Worm (Caenorhabditis elegans): ENCODE measurements around the gene rsp-8.

- TF ChIP-seq pha-4 (GFP tag; IDR thresholded peaks at IDR 0.05): no peak
- no peak for TF ChIP-seq pha-4 (tag; optimal IDR thresholded peaks at IDR 0.05)
- no peak for TF ChIP-seq fos-1 (tag; optimal IDR thresholded peaks at IDR 0.05)
- no peak for TF ChIP-seq ceh-32 (tag; optimal IDR thresholded peaks at IDR 0.05; ENCODE audit: poor library complexity)
- TF ChIP-seq egl-27 (tag; optimal IDR thresholded peaks at IDR 0.05): no peak
- TF ChIP-seq nhr-25 (tag; optimal IDR thresholded peaks at IDR 0.05; ENCODE audit: borderline replicate concordance, insufficient read depth): no peak
- TF ChIP-seq zag-1 (tag; optimal IDR thresholded peaks at IDR 0.05): no peak
- TF ChIP-seq nhr-42 (GFP tag; IDR thresholded peaks at IDR 0.05): no peak
- TF ChIP-seq nhr-76 (tag; optimal IDR thresholded peaks at IDR 0.05): no peak
- no peak for TF ChIP-seq ZK546.5 (tag; optimal IDR thresholded peaks at IDR 0.05)
- peak; percentile 75 for TF ChIP-seq hlh-11 (tag; optimal IDR thresholded peaks at IDR 0.05)
- peak; percentile 20 for TF ChIP-seq hlh-30 (tag; optimal IDR thresholded peaks at IDR 0.05; ENCODE audit: insufficient read depth)
- no peak for TF ChIP-seq vab-7 (GFP tag; IDR thresholded peaks at IDR 0.05)
Measured at ce11 chrIII:11834168-11834567, 8.0 kb downstream of the rsp-8 start.

Measured in whole organism, L4 larva.